Fruit fly (Drosophila melanogaster) whole organism, embryonic: ENCODE data around the gene CG5498.

Experiments
- NC2α ChIP-seq: fragments of 200-800 bp; sonication (Bioruptor generic); optimal IDR thresholded peaks from 2 replicates; lab custom pipeline; 2016; ENCODE audit warnings: missing biosample characterization, missing genetic modification characterization
- Trl ChIP-seq, 3 experiments: fragments of >200 bp in 2 of 3; fragments of 200-800 bp in 1 of 3; sonication (Bioruptor generic) in 1 of 3; optimal IDR thresholded peaks; 2 replicates in 1 of 3; 3 replicates in 2 of 3; lab custom pipeline; 2016 to 2017; ENCODE audit warnings: missing biosample characterization in 1 of 3, missing genetic modification characterization in 1 of 3
- ara ChIP-seq: fragments of 200-800 bp; sonication (Bioruptor generic); IDR thresholded peaks from 2 replicates; pipeline ENCODE4 v1.3.6; 2022; ENCODE audit warnings: missing biosample characterization, missing genetic modification characterization
- fd64A ChIP-seq: fragments of 200-800 bp; sonication (Bioruptor generic); optimal IDR thresholded peaks from 3 replicates; lab custom pipeline; 2018; ENCODE audit warnings: missing biosample characterization, mild to moderate bottlenecking, missing genetic modification characterization
- nerfin-2 ChIP-seq: fragments of 200-800 bp; sonication (Bioruptor generic); IDR thresholded peaks from 2 replicates; pipeline ENCODE4 v1.3.6; 2022; ENCODE audit warnings: missing biosample characterization, missing genetic modification characterization; ENCODE audit not compliant: partially characterized antibody
- wdn ChIP-seq: fragments of 200-800 bp; sonication (Bioruptor generic); IDR thresholded peaks from 2 replicates; pipeline ENCODE4 v1.3.6; 2022; ENCODE audit warnings: missing biosample characterization, missing genetic modification characterization

- TF ChIP-seq NC2α (GFP tag; lab: Kevin White, UChicago): no peak
- peak; percentile 69 for TF ChIP-seq ara (GFP tag; lab: Robert Waterston, UW)
- TF ChIP-seq wdn: peak; percentile 66
- peak; percentile 87 for TF ChIP-seq nerfin-2
- no peak for TF ChIP-seq fd64A (GFP tag; lab: Kevin White, UChicago)
- TF ChIP-seq Trl (optimal IDR thresholded peaks at IDR 0.05; lab: Kevin White, UChicago): no peak
- TF ChIP-seq Trl (GFP tag; optimal IDR thresholded peaks at IDR 0.05; lab: Kevin White, UChicago): peak; percentile 57
Measured at dm6 chr3L:20347762-20348580, 35.9 kb downstream of the CG5498 start, which contains the start of the genes Rbbp5 and eRF1.
